Fruit fly (Drosophila melanogaster) whole organism, embryonic: ENCODE results near the gene kud.

Source experiments
- B-H2 ChIP-seq: fragments of 200-800 bp; sonication (Bioruptor generic); optimal IDR thresholded peaks from 2 replicates; lab custom pipeline; 2018; ENCODE audit warnings: missing biosample characterization, mild to moderate bottlenecking, missing genetic modification characterization
- CG10979 ChIP-seq: fragments of 200-800 bp; sonication (Bioruptor generic); optimal IDR thresholded peaks from 2 replicates; lab custom pipeline; 2018; ENCODE audit warnings: missing biosample characterization, mild to moderate bottlenecking, missing genetic modification characterization, moderate library complexity
- CG11085 ChIP-seq: fragments of 200-800 bp; sonication (Bioruptor generic); IDR thresholded peaks from 2 replicates; pipeline ENCODE4 v1.3.6; 2022; ENCODE audit warnings: missing biosample characterization, missing genetic modification characterization
- CG12155 ChIP-seq: fragments of 200-800 bp; sonication (Bioruptor generic); optimal IDR thresholded peaks from 3 replicates; lab custom pipeline; 2016; ENCODE audit warnings: missing biosample characterization, missing genetic modification characterization
- CG1233 ChIP-seq: fragments of 200-800 bp; sonication (Bioruptor generic); optimal IDR thresholded peaks from 4 replicates; lab custom pipeline; 2018; ENCODE audit warnings: missing biosample characterization, mild to moderate bottlenecking, missing genetic modification characterization
- CG12942 ChIP-seq: fragments of 200-800 bp; sonication (Bioruptor generic); optimal IDR thresholded peaks from 3 replicates; lab custom pipeline; 2016; ENCODE audit warnings: missing biosample characterization, missing genetic modification characterization
- CG14441 ChIP-seq: fragments of 200-800 bp; sonication (Bioruptor generic); IDR thresholded peaks from 2 replicates; pipeline ENCODE4 v1.3.6; 2022; ENCODE audit warnings: missing biosample characterization, missing genetic modification characterization
- CG15514 ChIP-seq: fragments of 200-800 bp; sonication (Bioruptor generic); optimal IDR thresholded peaks from 3 replicates; lab custom pipeline; 2017; ENCODE audit warnings: missing biosample characterization, missing genetic modification characterization, mild to moderate bottlenecking, moderate library complexity, missing genetic modification reagents
- CG15601 ChIP-seq: fragments of 200-800 bp; sonication (Bioruptor generic); optimal IDR thresholded peaks from 3 replicates; lab custom pipeline; 2019; ENCODE audit warnings: missing biosample characterization, mild to moderate bottlenecking, missing genetic modification characterization, moderate library complexity
- CG1602 ChIP-seq: fragments of 200-800 bp; sonication (Bioruptor generic); optimal IDR thresholded peaks from 3 replicates; lab custom pipeline; 2016; ENCODE audit warnings: missing biosample characterization, missing genetic modification characterization
- CG16863 ChIP-seq: fragments of 200-800 bp; sonication (Bioruptor generic); optimal IDR thresholded peaks from 3 replicates; lab custom pipeline; 2016; ENCODE audit warnings: missing biosample characterization, missing genetic modification characterization
- CG17359 ChIP-seq: fragments of 200-800 bp; sonication (Bioruptor generic); optimal IDR thresholded peaks from 3 replicates; lab custom pipeline; 2018; ENCODE audit warnings: missing biosample characterization, mild to moderate bottlenecking, missing genetic modification characterization, moderate library complexity
- CG2129 ChIP-seq: fragments of 200-800 bp; sonication (Bioruptor generic); IDR thresholded peaks from 2 replicates; pipeline ENCODE4 v1.3.6; 2022; ENCODE audit warnings: missing biosample characterization, missing genetic modification characterization; ENCODE audit not compliant: partially characterized antibody
- CG30403 ChIP-seq: fragments of 200-800 bp; sonication (Bioruptor generic); optimal IDR thresholded peaks from 3 replicates; lab custom pipeline; 2016; ENCODE audit warnings: missing biosample characterization, missing genetic modification characterization
- CG30431 ChIP-seq: fragments of 200-800 bp; sonication (Bioruptor generic); optimal IDR thresholded peaks from 2 replicates; lab custom pipeline; 2017; ENCODE audit warnings: missing biosample characterization, missing genetic modification characterization
- CG31388 ChIP-seq: fragments of 200-800 bp; sonication (Bioruptor generic); optimal IDR thresholded peaks from 2 replicates; lab custom pipeline; 2016; ENCODE audit warnings: missing biosample characterization, missing genetic modification characterization
- CG3281 ChIP-seq: fragments of 200-800 bp; sonication (Bioruptor generic); optimal IDR thresholded peaks from 3 replicates; lab custom pipeline; 2017; ENCODE audit warnings: missing biosample characterization, mild to moderate bottlenecking, missing genetic modification characterization
- CG4854 ChIP-seq: fragments of 200-800 bp; sonication (Bioruptor generic); optimal IDR thresholded peaks from 2 replicates; lab custom pipeline; 2016; ENCODE audit warnings: missing biosample characterization, missing genetic modification characterization, inconsistent platforms
- CG8290 ChIP-seq, 3 experiments: fragments of 200-800 bp; sonication (Bioruptor generic); optimal IDR thresholded peaks; 2 replicates each; lab custom pipeline; 2016 to 2019; ENCODE audit warnings: missing biosample characterization in 3 of 3, missing genetic modification characterization in 3 of 3, mild to moderate bottlenecking in 2 of 3, moderate library complexity in 1 of 3
- CG8924 ChIP-seq: fragments of 200-800 bp; optimal IDR thresholded peaks from 3 replicates; lab custom pipeline; 2019; ENCODE audit warnings: missing biosample characterization, mild to moderate bottlenecking, missing genetic modification characterization, moderate library complexity
- CG9876 ChIP-seq: fragments of 200-800 bp; sonication (Bioruptor generic); optimal IDR thresholded peaks from 2 replicates; lab custom pipeline; 2016; ENCODE audit warnings: missing biosample characterization, missing genetic modification characterization
- CkIIα-i1 ChIP-seq: fragments of 200-800 bp; sonication (Bioruptor generic); IDR thresholded peaks from 2 replicates; pipeline ENCODE4 v1.3.6; 2022; ENCODE audit warnings: missing biosample characterization, missing genetic modification characterization
- Dad ChIP-seq: fragments of 200-800 bp; sonication (Bioruptor generic); optimal IDR thresholded peaks from 3 replicates; lab custom pipeline; 2016; ENCODE audit warnings: missing biosample characterization, missing genetic modification characterization
- Dip2 ChIP-seq: fragments of 200-800 bp; sonication (Bioruptor generic); IDR thresholded peaks from 2 replicates; pipeline ENCODE4 v1.3.6; 2022; ENCODE audit warnings: missing biosample characterization, missing genetic modification characterization
- ERR ChIP-seq: fragments of 200-800 bp; sonication (Bioruptor generic); optimal IDR thresholded peaks from 2 replicates; lab custom pipeline; 2016; ENCODE audit warnings: missing biosample characterization, missing genetic modification characterization
- Ets97D ChIP-seq: fragments of 200-800 bp; sonication (Bioruptor generic); optimal IDR thresholded peaks from 3 replicates; lab custom pipeline; 2016; ENCODE audit warnings: missing biosample characterization, missing genetic modification characterization
- GATAe ChIP-seq: fragments of 200-800 bp; sonication (Bioruptor generic); conservative IDR thresholded peaks from 2 replicates; pipeline ENCODE4 v1.3.6; 2022; ENCODE audit warnings: missing biosample characterization, missing genetic modification characterization
- HmgZ ChIP-seq: fragments of 200-800 bp; sonication (Bioruptor generic); optimal IDR thresholded peaks from 2 replicates; lab custom pipeline; 2018; ENCODE audit warnings: missing biosample characterization, mild to moderate bottlenecking, missing genetic modification characterization
- Mrtf ChIP-seq: fragments of 200-800 bp; sonication (Bioruptor generic); IDR thresholded peaks from 3 replicates; pipeline ENCODE4 v1.3.6; 2022; ENCODE audit warnings: missing biosample characterization, missing genetic modification characterization
- NC2α ChIP-seq: fragments of 200-800 bp; sonication (Bioruptor generic); optimal IDR thresholded peaks from 2 replicates; lab custom pipeline; 2016; ENCODE audit warnings: missing biosample characterization, missing genetic modification characterization
- Ravus ChIP-seq: fragments of 200-800 bp; sonication (Bioruptor generic); IDR thresholded peaks from 2 replicates; pipeline ENCODE4 v1.3.6; 2022; ENCODE audit warnings: missing biosample characterization, missing genetic modification characterization
- Spps ChIP-seq: fragments of 200-800 bp; sonication (Bioruptor generic); optimal IDR thresholded peaks from 2 replicates; lab custom pipeline; 2018; ENCODE audit warnings: missing biosample characterization, mild to moderate bottlenecking, missing genetic modification characterization
- Sry-δ ChIP-seq: fragments of 200-800 bp; sonication (Bioruptor generic); optimal IDR thresholded peaks from 2 replicates; lab custom pipeline; 2016; ENCODE audit warnings: missing biosample characterization, missing genetic modification characterization
- YL-1 ChIP-seq: fragments of 200-800 bp; sonication (Bioruptor generic); optimal IDR thresholded peaks from 3 replicates; lab custom pipeline; 2017; ENCODE audit warnings: missing biosample characterization, mild to moderate bottlenecking, missing genetic modification characterization
- aop ChIP-seq: fragments of 200-800 bp; sonication (Bioruptor generic); IDR thresholded peaks from 2 replicates; pipeline ENCODE4 v1.3.6; 2022; ENCODE audit warnings: missing biosample characterization, missing genetic modification characterization
- az2 ChIP-seq: fragments of 200-800 bp; sonication (Bioruptor generic); optimal IDR thresholded peaks from 3 replicates; lab custom pipeline; 2016; ENCODE audit warnings: missing biosample characterization, missing genetic modification characterization
- croc ChIP-seq: fragments of 200-800 bp; sonication (Bioruptor generic); conservative IDR thresholded peaks from 3 replicates; pipeline ENCODE4 v1.3.6; 2022; ENCODE audit warnings: missing biosample characterization, missing genetic modification characterization
- crp ChIP-seq, 2 experiments: fragments of 200-800 bp; sonication (Bioruptor generic); optimal IDR thresholded peaks; 2 replicates in 1 of 2; 3 replicates in 1 of 2; lab custom pipeline; 2017; ENCODE audit warnings: missing biosample characterization in 2 of 2, missing genetic modification characterization in 2 of 2, mild to moderate bottlenecking in 1 of 2, moderate library complexity in 1 of 2
- dan ChIP-seq: fragments of 200-800 bp; sonication (Bioruptor generic); IDR thresholded peaks from 2 replicates; pipeline ENCODE4 v1.3.6; 2022; ENCODE audit warnings: missing biosample characterization, missing genetic modification characterization
- lbe ChIP-seq: fragments of 200-800 bp; sonication (Bioruptor generic); optimal IDR thresholded peaks from 2 replicates; lab custom pipeline; 2016; ENCODE audit warnings: missing biosample characterization, mild to moderate bottlenecking, missing genetic modification characterization
- lola ChIP-seq, 3 experiments: fragments of >200 bp in 2 of 3; fragments of 200-800 bp in 1 of 3; sonication (Bioruptor generic) in 1 of 3; optimal IDR thresholded peaks; 2 replicates each; lab custom pipeline; 2017 to 2019; ENCODE audit warnings: missing biosample characterization in 3 of 3, missing genetic modification characterization in 3 of 3, mild to moderate bottlenecking in 1 of 3, moderate library complexity in 1 of 3
- mam ChIP-seq: fragments of 200-800 bp; sonication (Bioruptor generic); optimal IDR thresholded peaks from 3 replicates; lab custom pipeline; 2016; ENCODE audit warnings: missing biosample characterization, missing genetic modification characterization
- peb ChIP-seq: fragments of 200-800 bp; sonication (Bioruptor generic); IDR thresholded peaks from 2 replicates; pipeline ENCODE4 v1.3.6; 2022; ENCODE audit warnings: missing biosample characterization, missing genetic modification characterization
- pfk ChIP-seq: fragments of 200-800 bp; sonication (Bioruptor generic); optimal IDR thresholded peaks from 2 replicates; lab custom pipeline; 2018; ENCODE audit warnings: missing biosample characterization, mild to moderate bottlenecking, missing genetic modification characterization, moderate library complexity
- pnt ChIP-seq: fragments of 200-800 bp; sonication (Bioruptor generic); optimal IDR thresholded peaks from 3 replicates; lab custom pipeline; 2016; ENCODE audit warnings: missing biosample characterization, missing genetic modification characterization
- rib ChIP-seq: fragments of 200-800 bp; sonication (Bioruptor generic); IDR thresholded peaks from 2 replicates; pipeline ENCODE4 v1.3.6; 2022; ENCODE audit warnings: missing biosample characterization, missing genetic modification characterization
- row ChIP-seq: fragments of 200-800 bp; sonication (Bioruptor generic); IDR thresholded peaks from 3 replicates; pipeline ENCODE4 v1.3.6; 2022; ENCODE audit warnings: missing biosample characterization, missing genetic modification characterization
- sob ChIP-seq: fragments of 200-800 bp; sonication (Bioruptor generic); IDR thresholded peaks from 2 replicates; pipeline ENCODE4 v1.3.6; 2022; ENCODE audit warnings: missing biosample characterization, missing genetic modification characterization
- sug ChIP-seq: fragments of 200-800 bp; optimal IDR thresholded peaks from 2 replicates; lab custom pipeline; 2019; ENCODE audit warnings: missing biosample characterization, mild to moderate bottlenecking, missing genetic modification characterization, moderate library complexity
- toy ChIP-seq: fragments of 200-800 bp; sonication (Bioruptor generic); IDR thresholded peaks from 2 replicates; pipeline ENCODE4 v1.3.6; 2022; ENCODE audit warnings: missing biosample characterization, missing genetic modification characterization

The kud gene

dm6 chr3L:16844920-16845573 is at the start of gene kud, which contains the start of gene Zcchc7 (continued):
- TF ChIP-seq CG16863 (GFP tag; lab: Kevin White, UChicago), result peak; percentile 13
- TF ChIP-seq rib (GFP tag; lab: Robert Waterston, UW), result no peak
- no peak for TF ChIP-seq Mrtf (GFP tag; lab: Robert Waterston, UW)
- peak; percentile 22; the same call in 1 of the 2 replicates for TF ChIP-seq CG14441 (GFP tag; lab: Robert Waterston, UW)
- peak; percentile 20 for TF ChIP-seq HmgZ (tag; lab: Kevin White, UChicago)
- TF ChIP-seq CG12942 (GFP tag; lab: Kevin White, UChicago), result peak; percentile 17
- peak; percentile 64 for TF ChIP-seq CG3281 (GFP tag; lab: Kevin White, UChicago)
- 0 out of 2 replicates have a peak, but pooled peaks have one; percentile 8 for TF ChIP-seq CG11085 (GFP tag; lab: Robert Waterston, UW)
- no peak for TF ChIP-seq CkIIα-i1 (GFP tag; lab: Robert Waterston, UW)
- no peak for TF ChIP-seq Dip2 (GFP tag; lab: Robert Waterston, UW)
- no peak for TF ChIP-seq dan (GFP tag; lab: Robert Waterston, UW)
- TF ChIP-seq CG17359 (tag; lab: Kevin White, UChicago), result no peak
- TF ChIP-seq CG8924 (tag; lab: Kevin White, UChicago), result peak; percentile 69
- peak; percentile 65 for TF ChIP-seq Ets97D (GFP tag; lab: Kevin White, UChicago)
- peak; percentile 20 for TF ChIP-seq CG10979 (tag; lab: Kevin White, UChicago)
- TF ChIP-seq CG31388 (GFP tag; lab: Kevin White, UChicago), result peak; percentile 6
- TF ChIP-seq CG2129 (GFP tag; lab: Robert Waterston, UW), result no peak
- TF ChIP-seq CG12155, result peak; percentile 73
- peak; percentile 58 for TF ChIP-seq Dad (GFP tag; lab: Kevin White, UChicago)
- peak; percentile 29 for TF ChIP-seq CG4854 (GFP tag; lab: Kevin White, UChicago)
- peak; percentile 88 for TF ChIP-seq Sry-δ
- peak; percentile 90 for TF ChIP-seq CG8290 (GFP tag; optimal IDR thresholded peaks at IDR 0.05; lab: Kevin White, UChicago)
- peak in 1 of 2 experiments; percentile 55 for TF ChIP-seq CG8290 (tag; optimal IDR thresholded peaks at IDR 0.05; lab: Kevin White, UChicago)
- TF ChIP-seq CG30403 (GFP tag; lab: Kevin White, UChicago), result peak; percentile 77
- no peak for TF ChIP-seq CG30431 (GFP tag; lab: Kevin White, UChicago)
- peak; percentile 62 for TF ChIP-seq sob (GFP tag; lab: Robert Waterston, UW)
- no peak for TF ChIP-seq pfk (GFP tag; lab: Kevin White, UChicago)
- TF ChIP-seq pnt, result peak; percentile 15
- TF ChIP-seq CG1233, result peak; percentile 43
- peak; percentile 32 for TF ChIP-seq ERR (GFP tag; lab: Kevin White, UChicago)
- peak in 1 of 3 experiments; percentile 65 for TF ChIP-seq lola (GFP tag; optimal IDR thresholded peaks at IDR 0.05; lab: Kevin White, UChicago)
- no peak for TF ChIP-seq NC2α (GFP tag; lab: Kevin White, UChicago)
- TF ChIP-seq CG15601 (tag; lab: Kevin White, UChicago), result no peak
- no peak for TF ChIP-seq aop (GFP tag; lab: Robert Waterston, UW)
- TF ChIP-seq B-H2, result peak; percentile 69
- TF ChIP-seq GATAe (GFP tag; lab: Robert Waterston, UW), result no peak
- no peak for TF ChIP-seq CG9876
- TF ChIP-seq CG15514 (GFP tag; lab: Kevin White, UChicago), result peak; percentile 66
- peak; percentile 86 for TF ChIP-seq sug (tag; lab: Kevin White, UChicago)
- peak; percentile 40 for TF ChIP-seq CG1602
- TF ChIP-seq Spps, result no peak
- TF ChIP-seq crp (GFP tag; optimal IDR thresholded peaks at IDR 0.05; lab: Kevin White, UChicago), result peak in 1 of 2 experiments; percentile 6
- peak; percentile 60 for TF ChIP-seq az2
- no peak for TF ChIP-seq toy (GFP tag; lab: Robert Waterston, UW)
- TF ChIP-seq mam (GFP tag; lab: Kevin White, UChicago), result peak; percentile 64
- TF ChIP-seq peb (GFP tag; lab: Robert Waterston, UW), result no peak
- peak; percentile 89 for TF ChIP-seq row (GFP tag; lab: Robert Waterston, UW)
- no peak for TF ChIP-seq croc
- peak; percentile 43 for TF ChIP-seq lbe (GFP tag; lab: Kevin White, UChicago)
- no peak for TF ChIP-seq Ravus
- TF ChIP-seq YL-1 (GFP tag; lab: Kevin White, UChicago), result peak; percentile 41
